Worm (Caenorhabditis elegans) whole organism, L2 larva: ENCODE data around the gene sra-1.

Source experiments
- F13H6.1 ChIP-seq: sonication (generic microtip); optimal IDR thresholded peaks from 2 replicates; lab custom pipeline; 2016; ENCODE audit warnings: missing genetic modification characterization, missing compliant biosample characterization
- Y55F3AM.14 ChIP-seq: fragments of 200-800 bp; sonication (Bioruptor generic); optimal IDR thresholded peaks from 2 replicates; lab custom pipeline; 2018; ENCODE audit warnings: mild to moderate bottlenecking, missing genetic modification characterization, missing compliant biosample characterization
- ZK546.5 ChIP-seq: sonication (generic microtip); optimal IDR thresholded peaks from 2 replicates; lab custom pipeline; 2017; ENCODE audit warnings: missing biosample characterization, missing genetic modification characterization
- alr-1 ChIP-seq: fragments of 150-350 bp; optimal IDR thresholded peaks from 2 replicates; lab custom pipeline; 2014; ENCODE audit warnings: missing biosample characterization, missing genetic modification characterization
- aly-2 ChIP-seq: fragments of 150-350 bp; optimal IDR thresholded peaks from 2 replicates; lab custom pipeline; 2014; ENCODE audit warnings: missing biosample characterization, missing genetic modification characterization
- ama-1 ChIP-seq: fragments of 150-350 bp; optimal IDR thresholded peaks from 2 replicates; lab custom pipeline; 2018; ENCODE audit warnings: inconsistent platforms
- crh-2 ChIP-seq: sonication (generic microtip); optimal IDR thresholded peaks from 2 replicates; lab custom pipeline; 2017; ENCODE audit warnings: missing biosample characterization, missing genetic modification characterization
- dmd-4 ChIP-seq: sonication (generic microtip); optimal IDR thresholded peaks from 2 replicates; lab custom pipeline; 2017; ENCODE audit warnings: missing biosample characterization, missing genetic modification characterization
- egl-27 ChIP-seq: sonication (generic microtip); optimal IDR thresholded peaks from 3 replicates; lab custom pipeline; 2017; ENCODE audit warnings: missing biosample characterization, missing genetic modification reagents, missing genetic modification characterization
- elt-3 ChIP-seq: sonication (generic microtip); optimal IDR thresholded peaks from 2 replicates; lab custom pipeline; 2017; ENCODE audit warnings: missing biosample characterization, missing genetic modification characterization
- fos-1 ChIP-seq: fragments of 150-350 bp; optimal IDR thresholded peaks from 2 replicates; lab custom pipeline; 2014; ENCODE audit warnings: missing biosample characterization, missing genetic modification characterization
- gmeb-1 ChIP-seq: fragments of 150-350 bp; optimal IDR thresholded peaks from 2 replicates; lab custom pipeline; 2014; ENCODE audit warnings: missing biosample characterization, missing genetic modification characterization
- lin-11 ChIP-seq: fragments of 150-350 bp; sonication (generic microtip); optimal IDR thresholded peaks from 2 replicates; lab custom pipeline; 2014; ENCODE audit warnings: missing biosample characterization, missing genetic modification characterization, inconsistent platforms, mixed read lengths
- lin-39 ChIP-seq: fragments of 150-350 bp; optimal IDR thresholded peaks from 2 replicates; lab custom pipeline; 2014; ENCODE audit warnings: missing biosample characterization, missing genetic modification reagents, missing genetic modification characterization
- lsy-2 ChIP-seq, 2 experiments: fragments of 150-350 bp in 1 of 2; sonication (generic microtip) in 1 of 2; optimal IDR thresholded peaks; 2 replicates each; lab custom pipeline; 2014 to 2017; ENCODE audit warnings: missing biosample characterization in 2 of 2, missing genetic modification characterization in 2 of 2
- mab-5 ChIP-seq: fragments of 150-350 bp; optimal IDR thresholded peaks from 2 replicates; lab custom pipeline; 2014; ENCODE audit warnings: missing biosample characterization, missing genetic modification characterization
- mbf-1 ChIP-seq: sonication (generic microtip); optimal IDR thresholded peaks from 2 replicates; lab custom pipeline; 2017; ENCODE audit warnings: missing biosample characterization, missing genetic modification characterization
- mdl-1 ChIP-seq, 2 experiments: fragments of 150-350 bp in 1 of 2; sonication (generic microtip) in 1 of 2; optimal IDR thresholded peaks; 2 replicates each; lab custom pipeline; 2017; ENCODE audit warnings: missing biosample characterization in 2 of 2, missing genetic modification characterization in 2 of 2
- nhr-10 ChIP-seq: sonication (generic microtip); optimal IDR thresholded peaks from 2 replicates; lab custom pipeline; 2017; ENCODE audit warnings: missing biosample characterization, missing genetic modification characterization
- nhr-11 ChIP-seq: fragments of 150-350 bp; optimal IDR thresholded peaks from 2 replicates; lab custom pipeline; 2014; ENCODE audit warnings: missing biosample characterization, missing genetic modification characterization
- nhr-12 ChIP-seq: fragments of 150-350 bp; optimal IDR thresholded peaks from 2 replicates; lab custom pipeline; 2014; ENCODE audit warnings: missing biosample characterization, missing genetic modification characterization
- nhr-129 ChIP-seq: fragments of 150-350 bp; optimal IDR thresholded peaks from 2 replicates; lab custom pipeline; 2014; ENCODE audit warnings: missing biosample characterization, missing genetic modification characterization
- nhr-21 ChIP-seq: fragments of 150-350 bp; optimal IDR thresholded peaks from 2 replicates; lab custom pipeline; 2014; ENCODE audit warnings: missing biosample characterization, missing genetic modification characterization
- nhr-23 ChIP-seq: fragments of 150-350 bp; optimal IDR thresholded peaks from 2 replicates; lab custom pipeline; 2014; ENCODE audit warnings: missing biosample characterization, missing genetic modification reagents, missing genetic modification characterization
- nhr-237 ChIP-seq: fragments of 150-350 bp; optimal IDR thresholded peaks from 2 replicates; lab custom pipeline; 2014; ENCODE audit warnings: missing biosample characterization, missing genetic modification characterization
- nhr-25 ChIP-seq: fragments of 150-350 bp; sonication (generic microtip); optimal IDR thresholded peaks from 3 replicates; lab custom pipeline; 2014; ENCODE audit warnings: missing biosample characterization, missing genetic modification characterization
- nhr-6 ChIP-seq: fragments of 150-350 bp; optimal IDR thresholded peaks from 2 replicates; lab custom pipeline; 2014; ENCODE audit warnings: missing biosample characterization, missing genetic modification characterization
- peb-1 ChIP-seq: fragments of 150-350 bp; optimal IDR thresholded peaks from 2 replicates; lab custom pipeline; 2014; ENCODE audit warnings: missing biosample characterization, missing genetic modification characterization
- skn-1 ChIP-seq: sonication (generic microtip); optimal IDR thresholded peaks from 2 replicates; lab custom pipeline; 2017; ENCODE audit warnings: missing biosample characterization, missing genetic modification characterization
- sma-3 ChIP-seq: sonication (generic microtip); optimal IDR thresholded peaks from 2 replicates; lab custom pipeline; 2016; ENCODE audit warnings: missing genetic modification reagents, missing genetic modification characterization, missing compliant biosample characterization
- sma-9 ChIP-seq, 2 experiments: fragments of 150-350 bp in 1 of 2; sonication (generic microtip) in 1 of 2; optimal IDR thresholded peaks; 2 replicates each; lab custom pipeline; 2014 to 2016; ENCODE audit warnings: missing genetic modification characterization in 2 of 2, mild to moderate bottlenecking in 1 of 2, missing biosample characterization in 1 of 2, missing compliant biosample characterization in 1 of 2, missing genetic modification reagents in 1 of 2, moderate library complexity in 1 of 2
- snpc-4 ChIP-seq: fragments of 150-350 bp; optimal IDR thresholded peaks from 2 replicates; lab custom pipeline; 2014; ENCODE audit warnings: missing biosample characterization, missing genetic modification characterization
- unc-39 ChIP-seq: fragments of 150-350 bp; optimal IDR thresholded peaks from 2 replicates; lab custom pipeline; 2014; ENCODE audit warnings: missing biosample characterization, missing genetic modification characterization
- unc-55 ChIP-seq: fragments of 150-350 bp; sonication (generic microtip); optimal IDR thresholded peaks from 3 replicates; lab custom pipeline; 2014; ENCODE audit warnings: missing biosample characterization, missing genetic modification reagents, missing genetic modification characterization
- unc-62 ChIP-seq: fragments of 150-350 bp; optimal IDR thresholded peaks from 2 replicates; lab custom pipeline; 2014; ENCODE audit warnings: missing biosample characterization, missing genetic modification reagents, missing genetic modification characterization
- zag-1 ChIP-seq: fragments of 150-350 bp; optimal IDR thresholded peaks from 2 replicates; lab custom pipeline; 2014; ENCODE audit warnings: missing biosample characterization, missing genetic modification characterization
- ztf-11 ChIP-seq: sonication (generic microtip); optimal IDR thresholded peaks from 2 replicates; lab custom pipeline; 2017; ENCODE audit warnings: missing biosample characterization, missing genetic modification characterization
- ztf-4 ChIP-seq: fragments of 150-350 bp; optimal IDR thresholded peaks from 2 replicates; lab custom pipeline; 2014; ENCODE audit warnings: missing biosample characterization, missing genetic modification characterization

The sra-1 gene

DNA sequence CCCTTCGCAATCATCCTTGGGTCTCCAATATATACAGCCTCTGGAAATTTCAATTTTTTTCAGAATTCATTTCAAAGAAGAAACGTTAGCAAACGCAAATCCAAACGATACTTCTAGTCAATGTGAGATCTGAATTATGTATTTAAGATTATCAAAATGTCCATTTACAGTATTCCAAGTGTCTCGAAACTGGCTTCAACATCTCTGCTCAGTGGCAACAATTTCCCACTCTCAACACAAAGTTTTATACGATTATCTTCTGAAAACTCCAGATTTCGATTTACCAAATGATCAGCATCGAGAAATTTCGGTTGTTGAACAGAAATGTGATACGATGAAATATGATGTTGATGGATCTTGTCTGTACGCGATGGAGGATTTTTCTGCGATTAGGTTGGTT, 35.1 kb upstream of the sra-1 start:
- TF ChIP-seq skn-1 (tag; lab: Kevin White, UChicago): no peak

DNA sequence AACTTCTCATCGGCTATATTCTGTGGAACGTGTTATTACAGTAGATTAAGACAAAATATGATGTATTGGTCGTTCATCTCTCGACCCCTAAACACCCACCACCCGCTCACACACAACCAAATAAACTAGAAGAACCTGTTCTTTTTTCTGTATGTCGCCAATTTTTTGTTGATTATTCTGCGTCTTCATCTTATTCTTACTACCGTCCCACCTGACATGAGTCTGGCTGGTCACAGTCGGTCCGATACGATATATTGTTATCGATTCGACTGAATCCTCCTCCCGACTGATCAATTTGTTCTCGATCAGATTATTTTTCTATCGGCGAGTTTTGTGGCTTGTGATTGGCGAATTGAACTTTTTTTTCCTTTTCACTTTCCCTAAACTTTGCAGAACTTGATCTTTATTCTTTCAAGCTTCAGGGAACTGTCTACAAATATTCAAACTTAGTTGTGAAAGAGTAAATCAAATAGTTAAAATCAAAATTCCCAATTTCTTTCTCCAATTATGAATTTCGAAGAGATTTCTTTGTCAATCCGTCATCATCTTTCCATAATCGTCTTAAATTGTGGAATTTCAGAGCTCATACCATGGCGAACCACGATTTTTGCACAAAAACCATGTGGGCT, 33.6 kb upstream of the sra-1 start, which contains the start of gene F35H8.2:
TSS of gene F35H8.2 (plus strand) at position 579 of the 629 bp plus-strand sequence.
- TF ChIP-seq lsy-2 (tag; optimal IDR thresholded peaks at IDR 0.05; lab: Kevin White, UChicago): no peak
- no peak for TF ChIP-seq aly-2
- no peak for TF ChIP-seq unc-39 (tag; lab: Kevin White, UChicago)
- no peak for TF ChIP-seq crh-2 (tag; lab: Kevin White, UChicago)
- TF ChIP-seq sma-9 (GFP tag; optimal IDR thresholded peaks at IDR 0.05; lab: Kevin White, UChicago): no peak
- no peak for TF ChIP-seq sma-9 (tag; optimal IDR thresholded peaks at IDR 0.05; lab: Kevin White, UChicago)
- peak; percentile 18 for TF ChIP-seq sma-3 (GFP tag; lab: Kevin White, UChicago)
- no peak for TF ChIP-seq ama-1
- peak; percentile 82 for TF ChIP-seq nhr-25
- peak; percentile 34 for TF ChIP-seq nhr-21
- TF ChIP-seq ZK546.5: no peak
- no peak for TF ChIP-seq lin-39 (tag; lab: Kevin White, UChicago)
- TF ChIP-seq mab-5 (tag; lab: Kevin White, UChicago): no peak
- no peak for TF ChIP-seq mdl-1 (tag; optimal IDR thresholded peaks at IDR 0.05; lab: Kevin White, UChicago)

DNA sequence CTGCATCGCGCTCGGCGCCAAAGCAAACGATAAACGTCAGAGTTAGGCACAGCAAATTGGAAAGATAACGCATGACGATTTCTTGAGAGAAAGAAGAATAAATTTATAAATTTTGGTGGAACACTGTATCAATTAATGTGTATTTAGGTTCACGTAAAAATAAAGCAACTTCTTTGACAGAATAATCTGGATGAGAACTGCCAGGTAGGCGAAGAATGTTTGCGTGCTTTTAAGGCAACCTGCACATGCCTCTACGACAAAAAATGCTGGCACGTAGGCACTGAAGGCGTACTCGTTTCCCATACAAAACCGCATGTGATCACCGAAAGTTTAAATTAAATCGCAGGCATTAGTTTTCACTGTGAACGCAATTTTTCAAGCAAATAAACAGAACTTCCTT, 31.7 kb upstream of the sra-1 start, which contains the start of gene F35H8.1:
TSS of gene F35H8.1 (minus strand) at position 101 of the 400 bp plus-strand sequence.
- TF ChIP-seq gmeb-1 (tag; lab: Kevin White, UChicago): no peak
- no peak for TF ChIP-seq nhr-21
- no peak for TF ChIP-seq fos-1
- TF ChIP-seq ztf-11: no peak
- TF ChIP-seq nhr-237 (tag; lab: Kevin White, UChicago): no peak
- no peak for TF ChIP-seq egl-27 (tag; lab: Kevin White, UChicago)
- TF ChIP-seq nhr-11 (tag; lab: Kevin White, UChicago): no peak
- no peak for TF ChIP-seq ztf-4 (tag; lab: Kevin White, UChicago)
- no peak for TF ChIP-seq unc-62

DNA sequence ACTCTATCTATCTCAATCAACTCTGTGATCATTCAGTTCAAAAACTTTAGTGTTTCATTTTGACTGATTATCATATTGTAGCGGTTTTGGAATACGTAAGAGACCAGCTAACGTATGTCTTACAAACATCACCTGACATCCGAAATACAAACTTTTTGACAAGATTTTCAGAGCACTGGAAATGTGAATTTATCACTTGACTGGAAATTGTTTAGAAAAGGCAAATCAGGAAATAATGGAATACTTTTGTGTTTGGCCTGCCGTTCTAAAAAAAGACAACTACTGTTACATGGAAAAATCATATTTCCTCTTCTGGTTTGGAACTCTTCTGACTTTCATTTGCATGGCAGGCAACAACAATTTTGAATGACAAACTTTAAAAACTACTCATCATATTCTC, 30.1 kb upstream of the sra-1 start, which contains the start of gene F35H8.12:
TSS of gene F35H8.12 (plus strand) at position 301 of the 400 bp plus-strand sequence.
- no peak for TF ChIP-seq unc-62
- no peak for TF ChIP-seq nhr-10
- no peak for TF ChIP-seq unc-39 (tag; lab: Kevin White, UChicago)
- TF ChIP-seq ztf-4 (tag; lab: Kevin White, UChicago): no peak
- TF ChIP-seq peb-1 (tag; lab: Kevin White, UChicago): no peak
- no peak for TF ChIP-seq nhr-129 (tag; lab: Kevin White, UChicago)
- TF ChIP-seq ama-1: no peak
- no peak for TF ChIP-seq mdl-1 (tag; optimal IDR thresholded peaks at IDR 0.05; lab: Kevin White, UChicago)
- no peak for TF ChIP-seq nhr-11 (tag; lab: Kevin White, UChicago)
- TF ChIP-seq unc-55: no peak
- TF ChIP-seq fos-1: no peak
- TF ChIP-seq nhr-6: no peak
- no peak for TF ChIP-seq ztf-11
- no peak for TF ChIP-seq skn-1 (tag; lab: Kevin White, UChicago)
- no peak for TF ChIP-seq lin-11 (tag; lab: Kevin White, UChicago)
- TF ChIP-seq Y55F3AM.14: no peak
- no peak for TF ChIP-seq zag-1 (tag; lab: Kevin White, UChicago)
- no peak for TF ChIP-seq nhr-23 (tag; lab: Kevin White, UChicago)
- TF ChIP-seq, all 48 proteins: peak for 0

DNA sequence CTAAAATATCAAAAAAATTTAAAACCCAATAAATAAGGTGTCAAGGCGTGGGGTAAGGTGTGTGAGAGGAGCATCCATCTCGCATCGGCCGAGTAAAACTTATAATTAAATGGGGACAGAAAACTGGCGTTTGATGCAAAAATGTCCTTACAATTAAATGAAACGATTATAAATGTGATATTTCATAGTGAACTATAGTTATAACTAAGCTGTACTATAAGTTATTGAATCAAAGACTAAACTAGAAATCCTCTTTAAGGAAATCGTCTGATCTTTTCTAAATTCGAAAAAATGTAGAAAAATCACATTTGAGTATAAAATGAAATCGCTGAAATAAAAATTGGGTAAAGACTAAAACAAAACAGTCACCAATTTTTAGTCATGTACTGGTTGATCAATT, 29.2 kb upstream of the sra-1 start, which contains the start of gene sra-6:
TSS of gene sra-6 (minus strand) at position 101 of the 400 bp plus-strand sequence.
- TF ChIP-seq mbf-1 (no peak), alr-1 (no peak)

DNA sequence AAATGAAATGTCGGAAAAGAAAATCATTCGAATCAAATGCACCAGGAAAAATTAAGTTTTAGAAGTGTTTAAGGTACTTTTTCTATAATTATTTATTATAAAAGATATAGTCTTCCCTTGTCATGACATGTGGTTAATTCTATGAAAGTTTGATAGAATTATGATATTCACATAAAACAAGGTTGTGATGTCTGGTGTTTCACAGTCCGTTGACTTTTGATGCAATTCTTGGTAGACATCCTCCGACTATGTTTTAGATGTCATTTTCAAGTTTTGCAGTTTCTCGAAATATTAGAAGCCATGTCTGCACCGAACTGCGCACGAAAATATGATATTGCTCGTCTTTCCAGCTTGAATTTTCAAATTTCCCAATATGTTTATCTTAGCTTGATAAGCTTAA, 22.9 kb upstream of the sra-1 start, which contains the start of gene sra-7:
TSS of gene sra-7 (plus strand) at position 301 of the 400 bp plus-strand sequence.
- TF ChIP-seq crh-2 (tag; lab: Kevin White, UChicago) (no peak), mab-5 (tag; lab: Kevin White, UChicago) (no peak), snpc-4 (tag; lab: Kevin White, UChicago) (no peak), nhr-10 (no peak), F13H6.1 (tag; lab: Kevin White, UChicago) (no peak), sma-9 (GFP tag; optimal IDR thresholded peaks at IDR 0.05; lab: Kevin White, UChicago) (no peak), sma-9 (tag; optimal IDR thresholded peaks at IDR 0.05; lab: Kevin White, UChicago) (no peak), nhr-12 (tag; lab: Kevin White, UChicago) (no peak), dmd-4 (tag; lab: Kevin White, UChicago) (no peak), sma-3 (GFP tag; lab: Kevin White, UChicago) (no peak), elt-3 (tag; lab: Kevin White, UChicago) (no peak), unc-39 (tag; lab: Kevin White, UChicago) (no peak), lin-11 (tag; lab: Kevin White, UChicago) (no peak), nhr-25 (no peak)
